Fruit fly (Drosophila melanogaster) S2 (cell line): ENCODE measurements around the gene CG42232.

Experiments used
- CG8478 ChIP-seq: fragments of >200 bp; optimal IDR thresholded peaks from 2 replicates; lab custom pipeline; 2018
- CTCF ChIP-seq, 2 experiments: fragments of >200 bp; optimal IDR thresholded peaks; 2 replicates each; lab custom pipeline; 2018

DNA sequence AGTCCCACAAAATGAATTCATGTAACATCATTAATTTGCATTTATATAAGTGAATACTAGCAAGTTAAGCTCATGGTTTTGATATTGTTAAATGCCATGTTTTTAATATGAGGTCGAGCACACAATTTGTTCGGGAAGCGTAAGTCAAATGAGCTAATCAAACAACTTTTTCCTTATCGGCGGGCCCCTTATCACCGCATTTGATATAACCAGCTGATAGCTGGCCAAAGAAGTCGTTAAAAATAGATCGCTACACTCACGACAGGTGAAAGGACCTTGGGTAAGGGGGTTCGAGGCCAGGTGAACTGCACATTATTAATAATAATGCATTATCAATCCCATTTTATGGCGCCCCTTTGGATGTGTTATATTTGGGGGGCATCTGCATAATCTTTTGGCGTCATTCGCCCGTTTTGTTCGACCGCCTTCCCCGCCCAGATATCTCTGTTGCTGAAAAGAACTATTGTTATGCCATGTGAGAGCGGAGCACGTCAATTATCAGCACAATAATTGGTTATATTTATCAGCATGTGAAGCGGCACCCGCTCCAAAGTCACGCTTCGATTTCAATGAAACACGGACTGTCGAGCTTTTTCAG is 21.9 kb downstream of the CG42232 start:
- TF ChIP-seq CG8478: no peak
- TF ChIP-seq CTCF (optimal IDR thresholded peaks at IDR 0.05; lab: Kevin White, UChicago): no peak
